Worm (Caenorhabditis elegans): ENCODE data around the gene W02F12.4.

Gene W02F12.4

DNA sequence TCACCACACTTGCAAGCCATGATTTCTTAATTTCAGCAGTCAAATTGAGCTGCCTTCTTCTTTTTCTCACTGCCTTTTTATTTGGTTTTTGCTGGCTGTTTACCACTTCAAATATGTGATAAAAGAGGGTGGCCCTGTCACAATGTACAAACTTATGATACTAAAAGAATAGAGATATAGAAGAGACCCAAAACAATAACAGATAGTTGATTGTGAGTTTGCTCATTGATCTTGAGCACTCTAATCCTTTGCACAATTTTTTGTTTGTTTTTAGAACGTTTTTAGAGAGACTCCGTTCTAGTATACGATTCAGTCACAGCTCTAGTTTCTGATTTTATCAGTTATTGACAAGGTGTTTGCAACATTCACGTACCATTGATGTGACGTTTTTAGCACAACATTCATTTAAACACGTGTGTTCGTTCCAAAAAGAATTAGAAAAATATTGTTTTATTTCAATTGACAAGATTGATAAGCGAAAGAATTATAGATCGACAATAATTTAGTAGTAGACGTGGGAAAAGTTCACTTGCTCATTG lies 14.9 kb downstream of the W02F12.4 start, which contains the start of gene mtl-1 (continued):
- TF ChIP-seq lin-39 (tag; optimal IDR thresholded peaks at IDR 0.05) (no peak), T20F7.1 (GFP tag; optimal IDR thresholded peaks at IDR 0.05) (peak; percentile 11), lin-15B (tag; optimal IDR thresholded peaks at IDR 0.05) (no peak), ama-1 (optimal IDR thresholded peaks at IDR 0.05) (no peak), ceh-32 (tag; optimal IDR thresholded peaks at IDR 0.05; ENCODE audit: poor library complexity) (no peak), pqm-1 (tag; optimal IDR thresholded peaks at IDR 0.05) (peak; percentile 7), ctbp-1 (GFP tag; IDR thresholded peaks at IDR 0.05) (no peak), dmd-6 (GFP tag; IDR thresholded peaks at IDR 0.05) (peak; percentile 43; the same call in 1 of the 2 replicates), hif-1 (tag; optimal IDR thresholded peaks at IDR 0.05) (no peak), madf-9 (GFP tag; conservative IDR thresholded peaks at IDR 0.05) (no peak), D1046.2 (GFP tag; IDR thresholded peaks at IDR 0.05) (no peak), gei-8 (GFP tag; optimal IDR thresholded peaks at IDR 0.05) (no peak), duxl-1 (tag; optimal IDR thresholded peaks at IDR 0.05; ENCODE audit: poor library complexity) (no peak), nhr-28 (tag; optimal IDR thresholded peaks at IDR 0.05) (peak; percentile 78), nhr-42 (GFP tag; IDR thresholded peaks at IDR 0.05) (no peak), zfp-3 (GFP tag; conservative IDR thresholded peaks at IDR 0.05) (no peak), nhr-6 (tag; optimal IDR thresholded peaks at IDR 0.05) (no peak), ztf-11 (tag; optimal IDR thresholded peaks at IDR 0.05) (no peak), nhr-48 (tag; optimal IDR thresholded peaks at IDR 0.05) (no peak), dve-1 (tag; optimal IDR thresholded peaks at IDR 0.05; ENCODE audit: insufficient read depth) (peak; percentile 32), ceh-28 (tag; optimal IDR thresholded peaks at IDR 0.05) (no peak), lin-29 (GFP tag; IDR thresholded peaks at IDR 0.05) (no peak), ZK546.5 (tag; optimal IDR thresholded peaks at IDR 0.05) (no peak), fos-1 (tag; optimal IDR thresholded peaks at IDR 0.05) (no peak), aly-2 (tag; optimal IDR thresholded peaks at IDR 0.05) (no peak), lin-13 (GFP tag; optimal IDR thresholded peaks at IDR 0.05) (no peak), daf-19 (GFP tag; conservative IDR thresholded peaks at IDR 0.05) (no peak), zip-11 (GFP tag; IDR thresholded peaks at IDR 0.05) (no peak), lin-1 (GFP tag; IDR thresholded peaks at IDR 0.05) (no peak), F10B5.3 (tag; optimal IDR thresholded peaks at IDR 0.05) (no peak), daf-16 (GFP tag; optimal IDR thresholded peaks at IDR 0.05) (no peak), daf-16 (tag; optimal IDR thresholded peaks at IDR 0.05) (peak; percentile 87), skn-1 (tag; optimal IDR thresholded peaks at IDR 0.05) (no peak), spr-1 (tag; optimal IDR thresholded peaks at IDR 0.05) (no peak), tra-1 (GFP tag; IDR thresholded peaks at IDR 0.05) (no peak), mdl-1 (tag; optimal IDR thresholded peaks at IDR 0.05) (peak in 1 of 2 experiments; percentile 46), ceh-62 (tag; optimal IDR thresholded peaks at IDR 0.05) (no peak), mxl-2 (GFP tag; conservative IDR thresholded peaks at IDR 0.05) (no peak), pha-4 (GFP tag; IDR thresholded peaks at IDR 0.05) (no peak), pha-4 (tag; optimal IDR thresholded peaks at IDR 0.05) (no peak), dpl-1 (GFP tag; optimal IDR thresholded peaks at IDR 0.05) (no peak), tag-97 (GFP tag; IDR thresholded peaks at IDR 0.05) (no peak), unc-62 (GFP tag; optimal IDR thresholded peaks at IDR 0.05 in 1 of 2) (no peak), unc-62 (tag; optimal IDR thresholded peaks at IDR 0.05) (no peak)

DNA sequence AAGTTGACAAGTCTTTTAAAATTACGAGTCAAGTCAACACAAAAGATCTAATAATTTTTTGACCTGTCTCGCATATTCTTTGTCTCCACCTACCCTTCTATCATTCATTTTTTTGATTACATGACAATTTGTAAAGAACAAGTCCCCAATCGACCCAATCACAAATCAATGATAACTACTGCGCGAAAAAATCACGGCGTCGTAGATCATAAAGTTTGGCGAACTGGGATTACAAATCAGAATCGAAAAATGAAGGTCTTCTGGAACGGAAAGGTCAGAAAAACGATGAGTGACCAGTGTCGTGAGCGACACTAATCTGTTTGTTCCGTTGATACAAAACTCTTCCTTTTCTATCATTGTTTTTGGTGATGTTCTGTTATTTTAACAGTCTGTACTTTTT lies 16.7 kb downstream of the W02F12.4 start:
- no peak for TF ChIP-seq ztf-7 (tag; optimal IDR thresholded peaks at IDR 0.05)
- peak; percentile 16 for TF ChIP-seq nhr-28 (tag; optimal IDR thresholded peaks at IDR 0.05)
- peak in 1 of 2 experiments; percentile 22 for TF ChIP-seq unc-62 (GFP tag; optimal IDR thresholded peaks at IDR 0.05 in 1 of 2)
- no peak for TF ChIP-seq unc-62 (tag; optimal IDR thresholded peaks at IDR 0.05)
- TF ChIP-seq skn-1 (tag; optimal IDR thresholded peaks at IDR 0.05): no peak
- no peak for TF ChIP-seq dmd-8 (GFP tag; IDR thresholded peaks at IDR 0.05)
- TF ChIP-seq saeg-2 (GFP tag; IDR thresholded peaks at IDR 0.05): no peak
- TF ChIP-seq mdl-1 (tag; optimal IDR thresholded peaks at IDR 0.05): peak in 1 of 2 experiments; percentile 1
- no peak for TF ChIP-seq set-16 (GFP tag; IDR thresholded peaks at IDR 0.05)
- TF ChIP-seq lsy-2 (tag; optimal IDR thresholded peaks at IDR 0.05): no peak

All from whole organism, L4 larva.